Fruit fly (Drosophila melanogaster) whole organism, embryonic: Measurements from ENCODE around the gene wit.

Experiments
- CG12769 ChIP-seq: fragments of 200-800 bp; sonication (Bioruptor generic); optimal IDR thresholded peaks from 2 replicates; lab custom pipeline; 2019; ENCODE audit warnings: missing biosample characterization, mild to moderate bottlenecking, missing genetic modification characterization, moderate library complexity
- CG13123 ChIP-seq: fragments of 200-800 bp; sonication (Bioruptor generic); optimal IDR thresholded peaks from 2 replicates; lab custom pipeline; 2016; ENCODE audit warnings: missing biosample characterization, missing genetic modification characterization
- CG13894 ChIP-seq: fragments of 200-800 bp; sonication (Bioruptor generic); optimal IDR thresholded peaks from 3 replicates; lab custom pipeline; 2018; ENCODE audit warnings: missing biosample characterization, mild to moderate bottlenecking, missing genetic modification characterization, moderate library complexity
- CG1602 ChIP-seq: fragments of 200-800 bp; sonication (Bioruptor generic); optimal IDR thresholded peaks from 3 replicates; lab custom pipeline; 2016; ENCODE audit warnings: missing biosample characterization, missing genetic modification characterization
- CG17361 ChIP-seq: fragments of 200-800 bp; sonication (Bioruptor generic); IDR thresholded peaks from 3 replicates; pipeline ENCODE4 v1.3.6; 2022; ENCODE audit warnings: missing biosample characterization, missing genetic modification characterization
- CG18011 ChIP-seq: fragments of 200-800 bp; sonication (Bioruptor generic); optimal IDR thresholded peaks from 2 replicates; lab custom pipeline; 2017; ENCODE audit warnings: missing biosample characterization, missing genetic modification characterization, mild to moderate bottlenecking, moderate library complexity, missing genotype
- CG2199 ChIP-seq: fragments of 200-800 bp; sonication (Bioruptor generic); IDR thresholded peaks from 3 replicates; pipeline ENCODE4 v1.3.6; 2022; ENCODE audit warnings: missing biosample characterization, missing genetic modification characterization
- CG31441 ChIP-seq: fragments of 200-800 bp; sonication (Bioruptor generic); IDR thresholded peaks from 2 replicates; pipeline ENCODE4 v1.3.6; 2022; ENCODE audit warnings: missing biosample characterization, missing genetic modification characterization
- CG34376 ChIP-seq: fragments of 200-800 bp; sonication (Bioruptor generic); optimal IDR thresholded peaks from 2 replicates; lab custom pipeline; 2018; ENCODE audit warnings: missing biosample characterization, mild to moderate bottlenecking, missing genetic modification characterization
- CG4424 ChIP-seq: fragments of 200-800 bp; sonication (Bioruptor generic); optimal IDR thresholded peaks from 3 replicates; lab custom pipeline; 2016; ENCODE audit warnings: missing biosample characterization, missing genetic modification characterization
- CG4820 ChIP-seq: fragments of 200-800 bp; sonication (Bioruptor generic); optimal IDR thresholded peaks from 3 replicates; lab custom pipeline; 2016; ENCODE audit warnings: missing biosample characterization, missing genetic modification characterization
- CG5180 ChIP-seq: fragments of 200-800 bp; sonication (Bioruptor generic); optimal IDR thresholded peaks from 3 replicates; lab custom pipeline; 2017; ENCODE audit warnings: missing biosample characterization, missing genetic modification characterization, mild to moderate bottlenecking, moderate library complexity, missing genetic modification reagents
- CG6689 ChIP-seq: fragments of 200-800 bp; sonication (Bioruptor generic); IDR thresholded peaks from 2 replicates; pipeline ENCODE4 v1.3.6; 2022; ENCODE audit warnings: missing biosample characterization, missing genetic modification characterization
- CG7928 ChIP-seq: fragments of 200-800 bp; sonication (Bioruptor generic); optimal IDR thresholded peaks from 2 replicates; lab custom pipeline; 2017; ENCODE audit warnings: missing biosample characterization, mild to moderate bottlenecking, missing genetic modification characterization
- CG8388 ChIP-seq: fragments of 200-800 bp; sonication (Bioruptor generic); optimal IDR thresholded peaks from 2 replicates; lab custom pipeline; 2019; ENCODE audit warnings: missing biosample characterization, mild to moderate bottlenecking, missing genetic modification characterization, moderate library complexity
- CG9876 ChIP-seq: fragments of 200-800 bp; sonication (Bioruptor generic); optimal IDR thresholded peaks from 2 replicates; lab custom pipeline; 2016; ENCODE audit warnings: missing biosample characterization, missing genetic modification characterization
- CG9932 ChIP-seq: fragments of 200-800 bp; sonication (Bioruptor generic); IDR thresholded peaks from 2 replicates; pipeline ENCODE4 v1.3.6; 2022; ENCODE audit warnings: missing biosample characterization, missing genetic modification characterization
- CTCF ChIP-seq: fragments of 200-800 bp; sonication (Bioruptor generic); optimal IDR thresholded peaks from 2 replicates; lab custom pipeline; 2017; ENCODE audit warnings: missing biosample characterization, mild to moderate bottlenecking, missing genetic modification characterization, moderate library complexity
- CkIIα-i1 ChIP-seq: fragments of 200-800 bp; sonication (Bioruptor generic); IDR thresholded peaks from 2 replicates; pipeline ENCODE4 v1.3.6; 2022; ENCODE audit warnings: missing biosample characterization, missing genetic modification characterization
- CoRest ChIP-seq: fragments of 200-800 bp; sonication (Bioruptor generic); optimal IDR thresholded peaks from 3 replicates; lab custom pipeline; 2018; ENCODE audit warnings: missing biosample characterization, mild to moderate bottlenecking, missing genetic modification characterization, moderate library complexity
- D19A ChIP-seq: fragments of 200-800 bp; optimal IDR thresholded peaks from 3 replicates; lab custom pipeline; 2019; ENCODE audit warnings: missing biosample characterization, mild to moderate bottlenecking, missing genetic modification characterization, moderate library complexity
- Dek ChIP-seq: fragments of 200-800 bp; sonication (Bioruptor generic); optimal IDR thresholded peaks from 3 replicates; lab custom pipeline; 2019; ENCODE audit warnings: missing biosample characterization, mild to moderate bottlenecking, missing genetic modification characterization, moderate library complexity
- Dll ChIP-seq: fragments of 200-800 bp; sonication (Bioruptor generic); IDR thresholded peaks from 4 replicates; pipeline ENCODE4 v1.3.6; 2022; ENCODE audit warnings: missing biosample characterization, missing genetic modification characterization; ENCODE audit not compliant: partially characterized antibody
- Eip74EF ChIP-seq, 2 experiments: fragments of 200-800 bp in 1 of 2; fragments of >200 bp in 1 of 2; sonication (Bioruptor generic) in 1 of 2; optimal IDR thresholded peaks; 2 replicates each; lab custom pipeline; 2017 to 2019; ENCODE audit warnings: missing biosample characterization in 2 of 2, missing genetic modification characterization in 2 of 2, mild to moderate bottlenecking in 1 of 2, moderate library complexity in 1 of 2
- GATAe ChIP-seq: fragments of 200-800 bp; sonication (Bioruptor generic); conservative IDR thresholded peaks from 2 replicates; pipeline ENCODE4 v1.3.6; 2022; ENCODE audit warnings: missing biosample characterization, missing genetic modification characterization
- HLH54F ChIP-seq: fragments of 200-800 bp; sonication (Bioruptor generic); optimal IDR thresholded peaks from 3 replicates; lab custom pipeline; 2016; ENCODE audit warnings: missing biosample characterization, missing genetic modification characterization
- Med ChIP-seq: fragments of 200-800 bp; sonication (Bioruptor generic); peaks from one replicate; lab custom pipeline; 2016; ENCODE audit warnings: missing biosample characterization, missing genetic modification characterization, mild to moderate bottlenecking, inconsistent platforms, moderate library complexity
- Pdp1 ChIP-seq, 2 experiments: fragments of 200-800 bp; sonication (Bioruptor generic); optimal IDR thresholded peaks; 3 replicates each; lab custom pipeline; 2016; ENCODE audit warnings: missing biosample characterization in 2 of 2, missing genetic modification characterization in 2 of 2, mild to moderate bottlenecking in 1 of 2, moderate library complexity in 1 of 2
- Side ChIP-seq: fragments of 200-800 bp; sonication (Bioruptor generic); optimal IDR thresholded peaks from 2 replicates; lab custom pipeline; 2016; ENCODE audit warnings: missing biosample characterization, missing genetic modification characterization
- br ChIP-seq: fragments of >200 bp; optimal IDR thresholded peaks from 2 replicates; lab custom pipeline; 2017
- cad ChIP-seq: fragments of >200 bp; optimal IDR thresholded peaks from 2 replicates; lab custom pipeline; 2017; ENCODE audit warnings: missing biosample characterization, missing genetic modification characterization
- caup ChIP-seq: fragments of 200-800 bp; sonication (Bioruptor generic); optimal IDR thresholded peaks from 3 replicates; lab custom pipeline; 2017; ENCODE audit warnings: missing biosample characterization, mild to moderate bottlenecking, missing genetic modification characterization, moderate library complexity; ENCODE audit not compliant: severe bottlenecking
- chinmo ChIP-seq: fragments of 200-800 bp; sonication (Bioruptor generic); IDR thresholded peaks from 4 replicates; pipeline ENCODE4 v1.3.6; 2022; ENCODE audit warnings: missing biosample characterization, missing genetic modification characterization; ENCODE audit not compliant: partially characterized antibody
- chm ChIP-seq: fragments of 200-800 bp; sonication (Bioruptor generic); IDR thresholded peaks from 2 replicates; pipeline ENCODE4 v1.3.6; 2022; ENCODE audit warnings: missing biosample characterization, missing genetic modification characterization
- chn ChIP-seq: fragments of 200-800 bp; sonication (Bioruptor generic); optimal IDR thresholded peaks from 2 replicates; lab custom pipeline; 2016; ENCODE audit warnings: missing biosample characterization, missing genetic modification characterization
- crol ChIP-seq: fragments of 200-800 bp; sonication (Bioruptor generic); IDR thresholded peaks from 2 replicates; pipeline ENCODE4 v1.3.6; 2022; ENCODE audit warnings: missing biosample characterization, missing genetic modification characterization
- cwo ChIP-seq: fragments of 200-800 bp; sonication (Bioruptor generic); optimal IDR thresholded peaks from 3 replicates; lab custom pipeline; 2017; ENCODE audit warnings: missing biosample characterization, missing genetic modification characterization, mild to moderate bottlenecking, moderate library complexity, missing genetic modification reagents
- dimm ChIP-seq: fragments of 200-800 bp; sonication (Bioruptor generic); IDR thresholded peaks from 2 replicates; pipeline ENCODE4 v1.3.6; 2022; ENCODE audit warnings: missing biosample characterization, missing genetic modification characterization
- disco-r ChIP-seq: fragments of 200-800 bp; sonication (Bioruptor generic); optimal IDR thresholded peaks from 2 replicates; lab custom pipeline; 2016; ENCODE audit warnings: missing biosample characterization, missing genetic modification characterization
- gem ChIP-seq: fragments of 200-800 bp; sonication (Bioruptor generic); optimal IDR thresholded peaks from 2 replicates; lab custom pipeline; 2019; ENCODE audit warnings: missing biosample characterization, mild to moderate bottlenecking, missing genetic modification characterization, moderate library complexity
- h ChIP-seq: fragments of >200 bp; optimal IDR thresholded peaks from 2 replicates; lab custom pipeline; 2017
- insv ChIP-seq, 2 experiments: fragments of 200-800 bp; sonication (Bioruptor generic); optimal IDR thresholded peaks; 3 replicates each; lab custom pipeline; 2016 to 2018; ENCODE audit warnings: missing biosample characterization in 2 of 2, missing genetic modification characterization in 2 of 2
- jing ChIP-seq: fragments of 200-800 bp; sonication (Bioruptor generic); optimal IDR thresholded peaks from 2 replicates; lab custom pipeline; 2018; ENCODE audit warnings: missing biosample characterization, mild to moderate bottlenecking, missing genetic modification characterization
- kay ChIP-seq: fragments of 200-800 bp; sonication (Bioruptor generic); optimal IDR thresholded peaks from 2 replicates; lab custom pipeline; 2016; ENCODE audit warnings: missing biosample characterization, missing genetic modification characterization
- kni ChIP-seq: fragments of 200-800 bp; sonication (Bioruptor generic); optimal IDR thresholded peaks from 3 replicates; lab custom pipeline; 2017; ENCODE audit warnings: mild to moderate bottlenecking, missing biosample characterization, missing genetic modification reagents, missing genetic modification characterization
- mirr ChIP-seq: fragments of 200-800 bp; sonication (Bioruptor generic); optimal IDR thresholded peaks from 3 replicates; lab custom pipeline; 2018; ENCODE audit warnings: missing biosample characterization, mild to moderate bottlenecking, missing genetic modification characterization
- oc ChIP-seq: fragments of 200-800 bp; sonication (Bioruptor generic); optimal IDR thresholded peaks from 2 replicates; lab custom pipeline; 2018; ENCODE audit warnings: missing biosample characterization, mild to moderate bottlenecking, missing genetic modification characterization, moderate library complexity
- repo ChIP-seq: fragments of 200-800 bp; sonication (Bioruptor generic); optimal IDR thresholded peaks from 2 replicates; lab custom pipeline; 2016; ENCODE audit warnings: missing biosample characterization, missing genetic modification characterization
- sens ChIP-seq: fragments of 200-800 bp; sonication (Bioruptor generic); peaks from one replicate; lab custom pipeline; 2016; ENCODE audit warnings: missing biosample characterization, missing genetic modification characterization
- sens-2 ChIP-seq: fragments of 200-800 bp; sonication (Bioruptor generic); IDR thresholded peaks from 2 replicates; pipeline ENCODE4 v1.3.6; 2022; ENCODE audit warnings: missing biosample characterization, missing genetic modification characterization
- shn ChIP-seq: fragments of 200-800 bp; sonication (Bioruptor generic); optimal IDR thresholded peaks from 3 replicates; lab custom pipeline; 2016; ENCODE audit warnings: missing biosample characterization, missing genetic modification characterization
- sug ChIP-seq: fragments of 200-800 bp; optimal IDR thresholded peaks from 2 replicates; lab custom pipeline; 2019; ENCODE audit warnings: missing biosample characterization, mild to moderate bottlenecking, missing genetic modification characterization, moderate library complexity
- tio ChIP-seq: fragments of 200-800 bp; sonication (Bioruptor generic); optimal IDR thresholded peaks from 2 replicates; lab custom pipeline; 2017; ENCODE audit warnings: missing biosample characterization, missing genetic modification characterization, inconsistent platforms
- twi ChIP-seq: fragments of 200-800 bp; optimal IDR thresholded peaks from 2 replicates; lab custom pipeline; 2019; ENCODE audit warnings: missing biosample characterization, mild to moderate bottlenecking, missing genetic modification characterization, moderate library complexity

The wit gene

DNA sequence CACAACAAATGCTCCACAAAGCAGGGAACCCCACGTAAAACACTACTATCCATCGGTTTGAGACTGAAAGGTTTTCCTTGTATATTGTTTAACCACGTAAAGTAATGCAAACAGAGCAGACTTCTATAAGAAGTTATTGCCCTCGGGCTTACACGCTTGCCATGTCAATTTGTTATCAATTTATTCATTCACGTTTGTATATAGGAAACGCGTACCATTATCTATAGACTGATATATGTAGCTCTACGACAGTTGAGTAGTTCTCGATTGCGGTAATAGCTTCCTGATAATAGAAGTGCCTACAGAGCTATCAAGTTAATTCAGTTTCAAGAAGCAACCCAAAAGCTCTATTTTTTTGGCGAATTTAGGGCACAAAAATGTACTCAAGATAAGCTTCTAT is 27.7 kb upstream of the wit start (continued):
- TF ChIP-seq Pdp1 (GFP tag; optimal IDR thresholded peaks at IDR 0.05; lab: Kevin White, UChicago) (peak in 1 of 2 experiments; percentile 37), CoRest (tag; lab: Kevin White, UChicago) (no peak), D19A (tag; lab: Kevin White, UChicago) (no peak), dimm (no peak), HLH54F (GFP tag; lab: Kevin White, UChicago) (no peak), oc (tag; lab: Kevin White, UChicago) (no peak), CG5180 (GFP tag; lab: Kevin White, UChicago) (peak; percentile 20), jing (no peak), CG7928 (no peak), insv (GFP tag; optimal IDR thresholded peaks at IDR 0.05; lab: Kevin White, UChicago) (no peak), CG4424 (GFP tag; lab: Kevin White, UChicago) (no peak), repo (GFP tag; lab: Kevin White, UChicago) (no peak), tio (no peak), caup (GFP tag; lab: Kevin White, UChicago) (peak; percentile 14), sug (tag; lab: Kevin White, UChicago) (peak; percentile 73), cwo (GFP tag; lab: Kevin White, UChicago) (peak; percentile 52), shn (no peak), CG9876 (GFP tag; lab: Kevin White, UChicago) (no peak), Med (GFP tag; lab: Kevin White, UChicago) (peak; percentile 21), kni (GFP tag; lab: Kevin White, UChicago) (peak; percentile 71), chm (GFP tag; lab: Robert Waterston, UW) (no peak), CG17361 (no peak), CG13894 (tag; lab: Kevin White, UChicago) (no peak), CG6689 (GFP tag; lab: Robert Waterston, UW) (no peak), chn (no peak), Dll (GFP tag; lab: Robert Waterston, UW) (no peak), Side (GFP tag; lab: Kevin White, UChicago) (no peak), CG13123 (no peak), GATAe (GFP tag; lab: Robert Waterston, UW) (peak; percentile 29; the same call in 1 of the 2 replicates), h (no peak), disco-r (GFP tag; lab: Kevin White, UChicago) (no peak), sens-2 (GFP tag; lab: Robert Waterston, UW) (no peak), CkIIα-i1 (GFP tag; lab: Robert Waterston, UW) (no peak), Eip74EF (GFP tag; optimal IDR thresholded peaks at IDR 0.05; lab: Kevin White, UChicago) (peak in 1 of 2 experiments; percentile 72), gem (tag; lab: Kevin White, UChicago) (no peak), CG34376 (peak; percentile 15), mirr (peak; percentile 96), cad (GFP tag; lab: Kevin White, UChicago) (no peak), CG31441 (no peak)
- TF ChIP-seq, all 482 proteins: peak for 18

DNA sequence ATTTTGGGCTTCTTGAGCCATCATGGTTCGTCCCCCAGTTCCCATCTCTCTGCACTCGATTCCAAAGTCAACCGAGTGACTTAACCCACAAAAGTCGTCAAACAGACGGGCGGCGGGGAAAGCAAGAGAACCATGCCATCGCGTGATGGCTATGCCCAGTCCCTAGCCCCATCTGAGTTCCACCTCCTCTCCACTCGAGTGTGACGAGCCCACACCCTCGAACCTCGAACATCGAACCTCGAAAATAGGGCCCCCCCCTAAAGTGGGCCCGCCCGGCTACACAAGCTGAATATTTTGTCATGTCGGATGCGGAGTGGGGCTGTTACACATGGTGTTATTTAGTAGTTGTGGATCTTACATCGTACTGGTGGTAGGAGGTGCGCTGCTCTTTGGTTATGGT is 25.0 kb upstream of the wit start:
- TF ChIP-seq CkIIα-i1 (GFP tag; lab: Robert Waterston, UW) = no peak
- no peak for TF ChIP-seq CTCF (GFP tag; lab: Kevin White, UChicago)
- TF ChIP-seq Dek (tag; lab: Kevin White, UChicago) = no peak
- 0 out of 4 replicates have a peak, but pooled peaks have one; percentile 47 for TF ChIP-seq chinmo
- TF ChIP-seq crol (GFP tag; lab: Robert Waterston, UW) = peak; percentile 95
- TF ChIP-seq CG1602 (GFP tag; lab: Kevin White, UChicago) = no peak
- no peak for TF ChIP-seq CG8388
- peak; percentile 50 for TF ChIP-seq kni (GFP tag; lab: Kevin White, UChicago)
- no peak for TF ChIP-seq CG18011 (GFP tag; lab: Kevin White, UChicago)
- TF ChIP-seq cwo (GFP tag; lab: Kevin White, UChicago) = peak; percentile 31
- peak; percentile 27 for TF ChIP-seq sens (GFP tag; lab: Kevin White, UChicago)
- no peak for TF ChIP-seq CG9932 (GFP tag; lab: Robert Waterston, UW)
- no peak for TF ChIP-seq kay
- peak; percentile 53 for TF ChIP-seq CG12769
- 0 out of 3 replicates have a peak, but pooled peaks have one; percentile 59 for TF ChIP-seq CG2199 (GFP tag; lab: Robert Waterston, UW)
- peak; percentile 8 for TF ChIP-seq twi (tag; lab: Kevin White, UChicago)
- TF ChIP-seq CG4820 = no peak
- no peak for TF ChIP-seq br (lab: Kevin White, UChicago)
